Worm (Caenorhabditis elegans): ENCODE data around the gene F48G7.5.

DNA sequence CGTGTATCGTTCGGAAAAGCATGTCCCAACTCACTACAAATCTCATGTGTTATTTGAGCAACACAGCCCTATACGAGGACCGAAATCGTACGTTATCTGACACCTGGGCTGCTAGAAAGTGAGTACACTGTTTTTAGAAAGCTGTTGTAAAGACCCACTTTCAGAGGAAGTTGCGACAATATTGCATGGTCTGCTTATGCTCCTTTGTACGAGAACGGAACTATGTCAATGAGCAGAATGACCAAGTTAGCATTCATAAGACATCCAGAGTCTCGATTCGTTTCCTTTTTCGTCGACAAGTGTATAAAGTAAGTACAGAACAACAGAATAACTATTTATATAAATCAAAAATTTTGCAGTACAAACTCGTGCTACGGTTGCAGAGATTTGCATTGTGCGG is 45.8 kb downstream of the F48G7.5 start:
- TF ChIP-seq tab-1 (GFP tag; IDR thresholded peaks at IDR 0.05) (no peak), ref-1 (GFP tag; conservative IDR thresholded peaks at IDR 0.05) (no peak), flt-1 (GFP tag; IDR thresholded peaks at IDR 0.05) (no peak), cog-1 (tag; optimal IDR thresholded peaks at IDR 0.05) (no peak), T22C8.4 (GFP tag; IDR thresholded peaks at IDR 0.05) (no peak)
